Worm (Caenorhabditis elegans): ENCODE measurements around the gene srbc-42.

DNA sequence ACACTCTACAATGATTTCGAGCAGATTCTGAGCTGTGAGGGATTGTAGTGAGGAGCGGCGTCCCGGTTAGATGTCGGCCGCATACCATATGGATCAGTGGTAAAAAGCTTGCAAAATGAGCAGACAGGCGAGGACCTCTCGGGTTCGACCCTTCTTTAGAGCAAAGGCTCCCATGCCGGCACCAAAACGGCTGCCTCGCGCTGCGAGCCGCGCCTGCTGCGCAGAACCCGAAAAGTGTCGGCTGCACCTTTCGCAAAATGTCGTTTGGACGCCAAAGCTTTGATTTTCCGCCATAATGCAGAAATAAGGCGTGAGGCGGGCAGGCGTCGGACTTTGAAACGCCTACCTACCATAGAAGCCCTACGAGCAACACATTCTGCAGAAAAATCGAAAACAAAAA lies 639 bp downstream of the srbc-42 start:
- TF ChIP-seq T22C8.4 (GFP tag; IDR thresholded peaks at IDR 0.05): no peak
- TF ChIP-seq flt-1 (GFP tag; IDR thresholded peaks at IDR 0.05): no peak
- no peak for TF ChIP-seq klf-2 (GFP tag; conservative IDR thresholded peaks at IDR 0.05)
- TF ChIP-seq tab-1 (GFP tag; IDR thresholded peaks at IDR 0.05): no peak
- TF ChIP-seq med-1 (GFP tag; optimal IDR thresholded peaks at IDR 0.05; ENCODE audit: insufficient read depth): no peak
- TF ChIP-seq cog-1 (tag; optimal IDR thresholded peaks at IDR 0.05): no peak
- TF ChIP-seq ztf-23 (GFP tag; IDR thresholded peaks at IDR 0.05): no peak
